Worm (Caenorhabditis elegans) whole organism, L4/young adult: ENCODE results near the gene T25G12.3.

Source experiments
- W03F9.2 ChIP-seq: fragments of 150-350 bp; optimal IDR thresholded peaks from 2 replicates; lab custom pipeline; 2014; ENCODE audit warnings: missing biosample characterization, missing genetic modification characterization
- dao-5 ChIP-seq: sonication (generic microtip); optimal IDR thresholded peaks from 2 replicates; lab custom pipeline; 2016; ENCODE audit warnings: missing genotype, missing genetic modification characterization, moderate library complexity, missing compliant biosample characterization

DNA sequence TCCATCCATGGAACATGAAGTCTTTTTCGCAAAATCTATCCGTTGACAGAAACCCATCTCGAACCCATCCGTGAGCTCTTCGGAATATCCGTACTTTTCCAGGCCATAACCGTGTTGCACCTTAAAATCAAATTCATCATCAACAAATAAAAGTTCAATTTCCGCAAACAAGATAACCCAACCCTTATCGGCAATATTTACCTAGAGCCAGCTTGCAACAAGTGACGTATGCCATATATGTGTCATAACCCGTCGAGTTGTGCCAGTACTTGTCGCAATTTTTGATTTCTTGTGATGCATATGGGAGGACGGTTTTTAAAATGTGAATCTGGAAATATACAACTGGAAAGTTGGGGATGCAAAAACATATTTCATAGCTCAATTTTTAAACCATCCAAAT, 25.6 kb upstream of the T25G12.3 start:
- TF ChIP-seq W03F9.2 = no peak
- TF ChIP-seq dao-5 (tag; lab: Kevin White, UChicago) = no peak
